Fruit fly (Drosophila melanogaster) whole organism, pupa: ENCODE data around the gene CG13403.

Experiments
- CG10348 ChIP-seq: fragments of 200-800 bp; sonication (Bioruptor generic); IDR thresholded peaks from 2 replicates; pipeline ENCODE4 v1.3.6; 2022; ENCODE audit warnings: missing biosample characterization, missing genetic modification characterization
- CG12605 ChIP-seq: fragments of 200-800 bp; sonication (Bioruptor generic); IDR thresholded peaks from 2 replicates; pipeline ENCODE4 v1.3.6; 2022; ENCODE audit warnings: missing biosample characterization, missing genetic modification characterization
- CG13204 ChIP-seq: fragments of 200-800 bp; sonication (Bioruptor generic); optimal IDR thresholded peaks from 2 replicates; lab custom pipeline; 2018; ENCODE audit warnings: missing biosample characterization, mild to moderate bottlenecking, missing genetic modification characterization, moderate library complexity
- CG14655 ChIP-seq: fragments of 200-800 bp; sonication (Bioruptor generic); optimal IDR thresholded peaks from 3 replicates; lab custom pipeline; 2017; ENCODE audit warnings: mild to moderate bottlenecking, missing biosample characterization, missing genetic modification reagents, missing genetic modification characterization
- CG15710 ChIP-seq: fragments of 200-800 bp; sonication (Bioruptor generic); optimal IDR thresholded peaks from 2 replicates; lab custom pipeline; 2018; ENCODE audit warnings: missing biosample characterization, mild to moderate bottlenecking, missing genetic modification characterization, moderate library complexity
- CG17806 ChIP-seq: fragments of 200-800 bp; sonication (Bioruptor generic); optimal IDR thresholded peaks from 2 replicates; lab custom pipeline; 2018; ENCODE audit warnings: missing biosample characterization, mild to moderate bottlenecking, missing genetic modification characterization, moderate library complexity
- CG32121 ChIP-seq: fragments of 200-800 bp; sonication (Bioruptor generic); IDR thresholded peaks from 2 replicates; pipeline ENCODE4 v1.3.6; 2022; ENCODE audit warnings: missing biosample characterization, missing genetic modification characterization
- CG34367 ChIP-seq: fragments of 200-800 bp; sonication (Bioruptor generic); optimal IDR thresholded peaks from 2 replicates; lab custom pipeline; 2018; ENCODE audit warnings: missing biosample characterization, mild to moderate bottlenecking, missing genetic modification characterization
- CG4496 ChIP-seq: fragments of 200-800 bp; sonication (Bioruptor generic); IDR thresholded peaks from 3 replicates; pipeline ENCODE4 v1.3.6; 2022; ENCODE audit warnings: missing biosample characterization, missing genetic modification characterization
- CG8159 ChIP-seq: fragments of 200-800 bp; sonication (Bioruptor generic); optimal IDR thresholded peaks from 3 replicates; lab custom pipeline; 2018; ENCODE audit warnings: missing biosample characterization, mild to moderate bottlenecking, missing genetic modification characterization, moderate library complexity
- CG8301 ChIP-seq: fragments of 200-800 bp; sonication (Bioruptor generic); optimal IDR thresholded peaks from 2 replicates; lab custom pipeline; 2018; ENCODE audit warnings: missing biosample characterization, mild to moderate bottlenecking, missing genetic modification characterization
- CG9948 ChIP-seq: fragments of 200-800 bp; sonication (Bioruptor generic); optimal IDR thresholded peaks from 2 replicates; lab custom pipeline; 2018; ENCODE audit warnings: missing biosample characterization, mild to moderate bottlenecking, missing genetic modification characterization, moderate library complexity
- D1 ChIP-seq: fragments of 200-800 bp; sonication (Bioruptor generic); optimal IDR thresholded peaks from 2 replicates; lab custom pipeline; 2018; ENCODE audit warnings: missing biosample characterization, mild to moderate bottlenecking, missing genetic modification characterization, moderate library complexity
- EcR ChIP-seq: fragments of 200-800 bp; sonication (Bioruptor generic); optimal IDR thresholded peaks from 3 replicates; lab custom pipeline; 2019; ENCODE audit warnings: missing biosample characterization, missing genetic modification characterization, mild to moderate bottlenecking, moderate library complexity, missing genetic modification reagents
- Ets98B ChIP-seq: fragments of 200-800 bp; sonication (Bioruptor generic); IDR thresholded peaks from 2 replicates; pipeline ENCODE4 v1.3.6; 2022; ENCODE audit warnings: missing biosample characterization, missing genetic modification characterization
- Pif1A ChIP-seq: fragments of 200-800 bp; sonication (Bioruptor generic); optimal IDR thresholded peaks from 3 replicates; lab custom pipeline; 2016; ENCODE audit warnings: missing biosample characterization, missing genetic modification characterization
- Pif1B ChIP-seq: fragments of 200-800 bp; sonication (Bioruptor generic); optimal IDR thresholded peaks from 3 replicates; lab custom pipeline; 2016; ENCODE audit warnings: missing biosample characterization, missing genetic modification characterization
- Snoo ChIP-seq: fragments of 200-800 bp; sonication (Bioruptor generic); optimal IDR thresholded peaks from 3 replicates; lab custom pipeline; 2017; ENCODE audit warnings: missing biosample characterization, mild to moderate bottlenecking, missing genetic modification characterization, inconsistent platforms
- fd96Ca ChIP-seq: fragments of 200-800 bp; sonication (Bioruptor generic); IDR thresholded peaks from 3 replicates; pipeline ENCODE4 v1.3.6; 2022; ENCODE audit warnings: missing biosample characterization, missing genetic modification characterization
- gl ChIP-seq: fragments of 200-800 bp; sonication (Bioruptor generic); optimal IDR thresholded peaks from 2 replicates; lab custom pipeline; 2018; ENCODE audit warnings: missing biosample characterization, mild to moderate bottlenecking, missing genetic modification characterization
- rn ChIP-seq: fragments of 200-800 bp; sonication (Bioruptor generic); IDR thresholded peaks from 2 replicates; pipeline ENCODE4 v1.3.6; 2022; ENCODE audit warnings: missing biosample characterization, missing genetic modification characterization

Gene CG13403

dm6 chrX:14209209-14209781, 17.5 kb upstream of the CG13403 start:
- TF ChIP-seq CG4496: no peak
- TF ChIP-seq CG32121 (GFP tag; lab: Robert Waterston, UW): no peak
- peak; percentile 2 for TF ChIP-seq CG14655 (GFP tag; lab: Kevin White, UChicago)

- TF ChIP-seq Pif1B (GFP tag; lab: Kevin White, UChicago) (peak; percentile 59), CG10348 (GFP tag; lab: Robert Waterston, UW) (no peak), Pif1A (GFP tag; lab: Kevin White, UChicago) (peak; percentile 75), gl (tag; lab: Kevin White, UChicago) (no peak), CG15710 (tag; lab: Kevin White, UChicago) (peak; percentile 78), Ets98B (peak; percentile 79), CG9948 (peak; percentile 63), CG8159 (tag; lab: Kevin White, UChicago) (peak; percentile 72), fd96Ca (GFP tag; lab: Robert Waterston, UW) (no peak; the same call in 2 of the 3 replicates), CG8301 (peak; percentile 70), CG14655 (GFP tag; lab: Kevin White, UChicago) (peak; percentile 79), CG34367 (tag; lab: Kevin White, UChicago) (peak; percentile 56), CG17806 (tag; lab: Kevin White, UChicago) (peak; percentile 73), CG32121 (GFP tag; lab: Robert Waterston, UW) (peak; percentile 80), CG13204 (peak; percentile 38), rn (0 out of 2 replicates have a peak, but pooled peaks have one; percentile 7), D1 (peak; percentile 62), EcR (GFP tag; lab: Kevin White, UChicago) (peak; percentile 49), CG4496 (peak; percentile 77), Snoo (peak; percentile 74), CG12605 (GFP tag; lab: Robert Waterston, UW) (peak; percentile 72)
These were observed 16.8 kb upstream of the CG13403 start for dm6 chrX:14208426-14209208.

dm6 chrX:14201178-14201577, 9.4 kb upstream of the CG13403 start, which contains the start of gene Prp16:
Prp16 (plus strand) TSS chrX:14201362.
- TF ChIP-seq Ets98B (no peak), CG14655 (GFP tag; lab: Kevin White, UChicago) (no peak), CG8301 (no peak), EcR (GFP tag; lab: Kevin White, UChicago) (no peak)

- TF ChIP-seq CG12605 (GFP tag; lab: Robert Waterston, UW) (peak; percentile 55; the same call in 1 of the 2 replicates), CG32121 (GFP tag; lab: Robert Waterston, UW) (no peak), fd96Ca (GFP tag; lab: Robert Waterston, UW) (0 out of 3 replicates have a peak, but pooled peaks have one; percentile 23), Ets98B (peak; percentile 27; the same call in 1 of the 2 replicates), rn (no peak), CG15710 (tag; lab: Kevin White, UChicago) (no peak)
- TF ChIP-seq, all 21 proteins: peak for 3
These were observed 8.2 kb upstream of the CG13403 start, which contains the start of gene CG11590 for dm6 chrX:14199967-14200531. CG11590 (plus strand) TSS chrX:14200178.

dm6 chrX:14193013-14193412, 1.2 kb upstream of the CG13403 start, which contains the start of gene yl:
yl (plus strand) TSS chrX:14193214.
- TF ChIP-seq EcR (GFP tag; lab: Kevin White, UChicago): no peak
- no peak for TF ChIP-seq D1
- TF ChIP-seq gl (tag; lab: Kevin White, UChicago): no peak
- no peak for TF ChIP-seq CG14655 (GFP tag; lab: Kevin White, UChicago)
- TF ChIP-seq Snoo: no peak
- TF ChIP-seq CG9948: no peak
- TF ChIP-seq fd96Ca (GFP tag; lab: Robert Waterston, UW): no peak
- no peak for TF ChIP-seq CG13204
- no peak for TF ChIP-seq CG15710 (tag; lab: Kevin White, UChicago)
- TF ChIP-seq CG4496: no peak
- no peak for TF ChIP-seq CG17806 (tag; lab: Kevin White, UChicago)
- no peak for TF ChIP-seq Pif1A (GFP tag; lab: Kevin White, UChicago)
- TF ChIP-seq rn: no peak
- no peak for TF ChIP-seq Pif1B (GFP tag; lab: Kevin White, UChicago)
- TF ChIP-seq CG8159 (tag; lab: Kevin White, UChicago): no peak
- no peak for TF ChIP-seq CG12605 (GFP tag; lab: Robert Waterston, UW)
- no peak for TF ChIP-seq CG34367 (tag; lab: Kevin White, UChicago)
- TF ChIP-seq Ets98B: no peak
- TF ChIP-seq CG10348 (GFP tag; lab: Robert Waterston, UW): no peak
- TF ChIP-seq CG8301: no peak

dm6 chrX:14189216-14189615, 2.6 kb downstream of the CG13403 start, which contains the start of gene CG11585:
CG11585 (plus strand) TSS chrX:14189516.
- no peak for TF ChIP-seq CG14655 (GFP tag; lab: Kevin White, UChicago)
- no peak for TF ChIP-seq CG32121 (GFP tag; lab: Robert Waterston, UW)
- no peak for TF ChIP-seq CG4496
- no peak for TF ChIP-seq Snoo
- TF ChIP-seq CG13204: no peak
- no peak for TF ChIP-seq CG10348 (GFP tag; lab: Robert Waterston, UW)
- TF ChIP-seq D1: no peak
- no peak for TF ChIP-seq CG15710 (tag; lab: Kevin White, UChicago)
